Fruit fly (Drosophila melanogaster): Measurements from ENCODE around the gene Cmpk.

The Cmpk gene

DNA sequence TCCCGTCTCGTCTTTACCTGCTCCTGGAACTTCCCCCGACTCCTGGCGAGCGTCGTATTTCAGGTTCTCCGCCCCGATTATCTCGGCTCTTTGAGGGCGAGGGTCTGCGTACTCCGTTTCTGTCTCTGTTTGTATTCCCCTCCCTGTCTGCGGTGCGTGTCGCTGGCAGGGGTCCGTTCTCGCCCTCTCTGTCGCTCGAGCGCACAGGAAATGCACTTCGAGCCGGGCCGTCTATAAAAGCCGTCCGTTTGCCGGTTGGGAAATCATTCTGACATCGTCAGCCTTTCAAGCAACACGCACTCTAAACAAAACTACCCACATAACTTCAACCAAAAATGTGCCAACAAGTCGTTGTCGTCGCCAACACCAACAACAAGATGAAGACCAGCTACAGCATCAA, 44.6 kb downstream of the Cmpk start:
- TF ChIP-seq CTCF (optimal IDR thresholded peaks at IDR 0.05), result no peak
- TF ChIP-seq CG8478 (optimal IDR thresholded peaks at IDR 0.05), result no peak

DNA sequence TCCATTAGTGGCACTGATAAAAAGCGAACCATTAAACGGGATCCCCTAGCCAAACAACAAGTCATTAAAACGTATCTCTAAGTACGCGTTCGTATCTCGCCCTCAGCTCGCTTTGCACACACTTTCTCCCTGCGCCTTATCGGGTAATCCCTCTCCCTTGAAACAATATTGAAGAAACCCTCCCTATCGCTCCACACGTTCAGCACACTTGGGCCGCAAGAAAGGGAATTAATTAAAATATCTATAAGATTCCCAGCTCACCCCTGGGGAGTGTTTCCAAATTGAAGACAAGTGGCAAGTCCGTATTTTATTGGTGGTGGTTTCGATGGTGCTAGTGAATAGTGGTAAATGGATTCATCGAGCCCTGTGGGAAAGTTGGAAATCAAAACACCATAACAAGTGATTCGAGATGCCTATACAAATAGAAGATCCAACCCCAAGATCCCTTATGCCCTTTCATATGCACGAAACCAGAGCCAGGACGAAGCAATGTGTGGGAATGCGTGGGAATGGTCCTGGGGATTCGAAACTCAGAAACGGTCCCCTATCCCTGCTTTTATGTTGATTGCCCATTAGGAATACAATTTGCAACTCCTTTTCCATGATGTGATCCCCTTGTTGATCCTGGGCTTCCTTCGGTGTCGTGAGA, 45.3 kb downstream of the Cmpk start:
- TF ChIP-seq CTCF (optimal IDR thresholded peaks at IDR 0.05) (no peak), CG8478 (optimal IDR thresholded peaks at IDR 0.05) (no peak)

DNA sequence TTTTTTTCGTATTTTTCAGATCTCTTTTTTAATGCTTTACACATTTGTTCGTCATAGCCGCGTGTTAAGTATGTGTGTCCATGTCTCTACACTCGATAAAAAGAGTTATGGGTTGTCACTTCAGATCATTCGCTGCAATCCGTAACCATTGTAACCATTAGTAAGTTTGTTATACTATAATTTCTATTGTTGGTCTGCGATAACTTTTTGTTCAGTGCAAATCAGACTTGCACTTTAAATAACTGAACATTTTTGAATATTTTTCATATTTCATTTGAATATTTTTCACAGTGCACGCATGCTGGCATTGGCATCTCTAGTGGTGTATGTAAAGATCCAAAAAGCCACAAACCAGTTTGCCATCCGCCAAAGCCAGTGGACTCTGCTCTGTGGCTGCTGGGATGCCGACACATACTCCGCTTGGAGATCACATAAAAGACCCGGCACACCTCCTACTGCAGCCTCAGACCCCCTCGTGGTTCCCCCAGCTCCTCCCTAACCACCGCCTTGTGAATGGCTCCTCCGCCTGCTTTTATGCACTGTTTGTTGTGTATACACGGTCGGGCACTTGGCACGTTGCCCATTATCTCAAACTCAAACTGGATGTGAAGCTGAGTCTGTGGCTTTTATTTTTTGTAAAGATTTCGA, 46.2 kb downstream of the Cmpk start:
- TF ChIP-seq CG8478 (optimal IDR thresholded peaks at IDR 0.05) (no peak), CTCF (optimal IDR thresholded peaks at IDR 0.05) (no peak)

DNA sequence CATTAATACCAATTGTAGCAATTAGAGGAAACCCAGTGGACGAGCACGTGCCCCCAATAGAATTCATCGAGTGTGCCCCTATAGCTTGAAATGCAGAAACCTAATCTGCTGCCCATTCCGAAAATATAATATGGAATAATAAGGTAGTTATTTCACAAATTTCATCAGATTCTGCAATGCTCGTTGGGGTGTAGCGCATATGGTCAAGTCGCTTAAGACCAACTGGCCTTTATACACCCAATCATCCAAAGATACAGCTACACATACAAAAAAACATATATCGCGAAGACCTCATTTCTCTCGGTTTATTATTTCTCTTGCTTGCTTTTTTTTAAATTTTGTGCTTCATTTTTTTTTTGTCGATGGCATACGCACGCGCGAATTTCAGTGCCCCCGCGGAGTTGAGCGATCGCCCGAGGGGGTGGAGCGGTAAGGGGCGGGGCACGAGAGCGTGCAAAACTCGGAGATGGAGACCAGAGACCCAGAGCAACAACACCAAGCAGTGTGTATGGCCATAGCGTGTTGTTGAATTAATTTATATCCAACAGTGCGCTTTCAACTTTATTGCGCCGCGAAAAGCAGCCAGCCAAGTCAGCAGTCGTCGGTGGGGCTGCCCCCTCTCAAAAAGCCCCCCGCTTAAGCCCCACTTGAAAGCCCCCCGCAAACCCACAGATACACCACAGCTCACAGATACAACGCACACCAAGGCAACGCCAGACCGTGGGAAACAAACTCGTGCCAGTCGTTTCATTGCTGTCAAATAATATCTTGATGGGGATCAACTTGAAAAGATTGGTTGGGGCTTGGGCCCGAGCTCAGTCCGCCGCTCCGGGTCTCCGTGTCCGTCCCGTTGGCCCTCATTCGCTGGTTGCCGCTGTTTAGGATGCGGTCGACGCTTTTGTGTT, 47.0 kb downstream of the Cmpk start:
- TF ChIP-seq CG8478 (optimal IDR thresholded peaks at IDR 0.05) (no peak), CTCF (optimal IDR thresholded peaks at IDR 0.05) (no peak)

DNA sequence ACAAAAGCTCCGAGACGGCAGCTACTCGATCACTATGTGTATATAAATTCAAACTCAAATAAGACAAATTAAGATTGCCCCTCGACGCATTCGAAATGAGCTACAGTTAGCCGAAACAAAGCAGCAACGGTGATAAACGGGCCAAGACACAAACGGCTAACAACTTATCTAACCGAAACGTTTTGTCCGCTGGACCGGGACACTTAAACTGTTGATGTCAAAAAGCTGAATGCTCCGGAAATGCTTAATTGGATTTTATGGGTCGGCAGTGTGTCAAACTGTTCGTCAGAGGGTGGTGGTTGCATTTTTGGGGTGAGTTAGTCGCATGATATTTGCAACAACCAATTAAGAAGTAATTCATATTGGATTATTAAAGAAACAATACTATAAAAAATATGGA, 47.9 kb downstream of the Cmpk start:
- TF ChIP-seq CTCF (optimal IDR thresholded peaks at IDR 0.05) (no peak), CG8478 (optimal IDR thresholded peaks at IDR 0.05) (no peak)

DNA sequence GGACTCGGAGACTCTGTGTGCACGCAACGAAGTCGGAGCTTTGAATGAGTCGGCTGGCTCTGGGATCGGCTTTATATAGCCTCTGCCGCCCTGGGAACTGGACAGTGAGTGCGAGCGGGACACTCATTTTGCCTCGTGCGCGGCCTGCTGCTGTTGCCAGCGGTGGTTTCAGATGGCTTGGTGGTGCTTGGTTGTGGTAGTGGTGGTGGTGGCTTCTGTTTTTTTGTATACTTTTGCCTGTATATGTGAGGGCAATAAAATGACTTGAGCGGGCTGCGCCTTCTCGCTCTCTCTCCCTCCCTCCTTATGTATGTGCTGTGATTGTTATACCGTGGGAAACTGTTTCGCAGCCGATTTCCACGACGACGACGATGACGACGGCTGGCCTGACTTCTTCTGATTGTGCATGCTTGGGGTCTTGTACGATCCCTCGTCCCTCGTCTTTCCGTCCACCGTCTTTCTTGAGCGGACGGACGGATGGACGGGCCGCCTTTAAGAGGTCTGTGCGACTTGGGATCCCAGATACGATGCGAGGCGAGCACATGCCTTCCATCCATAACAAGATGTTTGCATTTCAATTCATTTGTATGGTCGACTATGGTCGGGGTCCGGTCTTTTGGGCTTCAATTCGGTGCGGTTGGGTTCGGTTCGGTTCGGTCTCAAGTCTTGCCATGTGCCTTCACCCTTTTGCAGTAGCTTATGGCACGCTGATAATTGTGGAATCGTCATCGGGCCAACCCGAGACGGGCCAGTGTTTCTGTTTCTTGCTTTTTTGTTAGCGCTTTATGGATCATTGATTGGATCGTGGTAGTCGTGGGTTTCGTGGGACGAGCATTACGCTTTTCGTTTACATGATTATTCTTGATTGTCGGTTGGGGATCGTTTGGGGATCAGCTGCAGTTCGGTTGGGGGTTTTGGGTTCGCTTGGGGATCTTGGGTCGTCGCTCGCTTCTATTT, 49.0 kb downstream of the Cmpk start:
- TF ChIP-seq CTCF (optimal IDR thresholded peaks at IDR 0.05) (no peak), CG8478 (optimal IDR thresholded peaks at IDR 0.05) (no peak)

DNA sequence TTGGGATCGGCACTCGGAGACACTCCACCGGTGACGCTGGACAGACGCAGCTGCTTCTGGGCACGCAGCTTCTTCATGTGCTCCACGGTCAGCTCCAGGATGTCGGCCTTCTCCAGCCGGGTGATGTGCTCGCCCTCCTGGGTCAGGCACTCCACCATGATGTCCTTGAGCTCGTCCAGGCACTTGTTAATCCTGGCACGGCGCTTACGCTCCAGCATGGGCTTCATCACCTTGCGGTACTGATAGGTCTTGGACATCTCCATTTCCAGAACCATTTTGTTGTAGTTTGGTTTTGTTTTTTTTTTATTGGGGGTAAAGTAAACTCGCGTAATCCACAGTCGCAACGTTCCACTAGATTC, 49.6 kb downstream of the Cmpk start:
- TF ChIP-seq CTCF (optimal IDR thresholded peaks at IDR 0.05) (no peak), CG8478 (optimal IDR thresholded peaks at IDR 0.05) (no peak)

DNA sequence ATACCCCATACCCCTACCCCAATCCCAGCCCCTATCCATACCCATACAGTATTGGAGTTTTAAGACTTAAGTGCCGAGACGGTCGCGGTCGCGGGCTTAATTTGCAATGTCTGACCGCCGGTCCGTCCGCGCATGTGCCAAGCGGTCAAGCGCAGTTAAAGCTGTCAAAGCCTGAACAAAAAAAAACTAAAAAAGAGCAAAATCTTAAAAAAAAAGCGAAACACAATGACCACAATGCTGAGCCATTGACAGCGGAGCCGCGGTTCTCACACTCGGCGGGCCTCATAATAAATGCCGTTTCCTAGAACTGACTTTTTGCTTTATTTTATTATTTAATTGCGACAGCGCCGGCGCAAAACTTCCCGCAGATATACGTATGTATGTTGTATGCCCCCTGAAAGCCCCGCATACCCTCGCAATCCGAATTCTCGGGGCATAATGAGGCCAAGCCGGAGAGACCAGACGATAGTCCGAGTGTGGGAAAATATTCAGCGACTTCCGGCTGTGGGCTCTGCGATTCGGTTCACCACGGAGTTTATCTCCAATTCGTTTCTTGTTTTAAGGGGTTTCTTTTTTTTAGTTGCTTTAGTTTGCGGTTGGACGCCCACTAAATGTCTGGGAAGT, 50.7 kb downstream of the Cmpk start:
- no peak for TF ChIP-seq CTCF (optimal IDR thresholded peaks at IDR 0.05)
- TF ChIP-seq CG8478 (optimal IDR thresholded peaks at IDR 0.05), result no peak

Data from S2 (cell line).